In the genomic region with DNA sequence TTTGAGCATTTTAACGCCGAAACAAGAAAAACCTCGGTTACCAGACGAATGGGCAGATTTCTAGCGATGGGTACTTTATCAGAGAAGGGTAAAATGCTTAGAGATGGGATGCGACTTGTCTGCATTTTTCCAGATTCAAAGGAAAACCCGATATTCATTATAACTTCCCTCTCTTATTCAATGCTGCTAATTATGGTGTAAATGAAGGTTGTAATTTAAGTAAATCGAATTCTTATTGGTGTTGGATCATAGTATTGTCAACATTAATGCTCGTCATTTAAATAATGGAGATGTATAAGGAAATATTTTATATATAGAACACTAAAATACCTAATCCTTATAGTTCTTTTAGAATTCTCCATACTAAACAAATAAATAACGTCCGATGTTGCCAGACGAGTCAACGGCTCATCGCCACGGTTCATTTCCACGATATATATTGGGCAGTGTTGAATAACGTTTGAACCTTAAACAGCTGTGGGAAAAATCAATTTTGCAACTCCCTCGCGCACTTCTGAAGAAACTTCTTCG, we compare ENCODE assay signal across 2 fruit fly cellular contexts.
TF ChIP-seq lines count a peak whose summit lies in the region.

A gene (minus strand): TSS at position 77 of the 531 bp plus-strand sequence.
A gene (plus strand): TSS at position 440 of the 531 bp plus-strand sequence.

TF ChIP-seq in whole organism, embryonic, 481 proteins besides CTCF, POLR2A, EP300 and RAD21 (continued from another document and continues in another):
- peak; percentile 34; the same call in 1 of the 2 replicates for TF ChIP-seq dimm (GFP tag; IDR thresholded peaks at IDR 0.05; lab: Robert Waterston, UW)
- peak; percentile 73 for TF ChIP-seq CG17328 (GFP tag; IDR thresholded peaks at IDR 0.05; lab: Robert Waterston, UW)
- peak; percentile 73 for TF ChIP-seq Mad (GFP tag; optimal IDR thresholded peaks at IDR 0.05; lab: Kevin White, UChicago)
- TF ChIP-seq CG4854 (GFP tag; optimal IDR thresholded peaks at IDR 0.05; lab: Kevin White, UChicago) = peak; percentile 69
- TF ChIP-seq CG3163 (GFP tag; optimal IDR thresholded peaks at IDR 0.05; lab: Kevin White, UChicago) = peak; percentile 41
- peak; percentile 48 for TF ChIP-seq CG34376 (GFP tag; optimal IDR thresholded peaks at IDR 0.05; lab: Kevin White, UChicago)
- TF ChIP-seq ash1 (GFP tag; optimal IDR thresholded peaks at IDR 0.05; lab: Kevin White, UChicago) = no peak
- peak; percentile 75; the same call in 1 of the 3 replicates for TF ChIP-seq CG11093 (GFP tag; IDR thresholded peaks at IDR 0.05; lab: Robert Waterston, UW)
- TF ChIP-seq Med (GFP tag; lab: Kevin White, UChicago) = peak; percentile 96
- TF ChIP-seq dan (GFP tag; IDR thresholded peaks at IDR 0.05; lab: Robert Waterston, UW) = no peak
- peak; percentile 79 for TF ChIP-seq Fer2 (tag; optimal IDR thresholded peaks at IDR 0.05; lab: Kevin White, UChicago)
- peak; percentile 29 for TF ChIP-seq Hand (GFP tag; optimal IDR thresholded peaks at IDR 0.05; lab: Kevin White, UChicago)
- peak; percentile 54; the same call in 1 of the 2 replicates for TF ChIP-seq CG31224 (GFP tag; IDR thresholded peaks at IDR 0.05; lab: Robert Waterston, UW)
- no peak for TF ChIP-seq prd (optimal IDR thresholded peaks at IDR 0.05; lab: Kevin White, UChicago)
- TF ChIP-seq prd (GFP tag; IDR thresholded peaks at IDR 0.05; lab: Robert Waterston, UW) = peak; percentile 87; the same call in 2 of the 3 replicates
- 0 out of 2 replicates have a peak, but pooled peaks have one; percentile 12 for TF ChIP-seq wor (GFP tag; IDR thresholded peaks at IDR 0.05; lab: Robert Waterston, UW)
- peak; percentile 55 for TF ChIP-seq en (GFP tag; optimal IDR thresholded peaks at IDR 0.05; lab: Kevin White, UChicago)
- peak; percentile 70 for TF ChIP-seq CG17385 (GFP tag; optimal IDR thresholded peaks at IDR 0.05; lab: Kevin White, UChicago)
- TF ChIP-seq unc-4 (GFP tag; IDR thresholded peaks at IDR 0.05; lab: Robert Waterston, UW; ENCODE audit: partially characterized antibody) = peak; percentile 60; the same call in 1 of the 2 replicates
- TF ChIP-seq HmgD (GFP tag; optimal IDR thresholded peaks at IDR 0.05; lab: Kevin White, UChicago) = peak; percentile 58
- 0 out of 4 replicates have a peak, but pooled peaks have one; percentile 15 for TF ChIP-seq chinmo (GFP tag; IDR thresholded peaks at IDR 0.05; lab: Robert Waterston, UW; ENCODE audit: partially characterized antibody)
- peak; percentile 26 for TF ChIP-seq CG17568 (GFP tag; optimal IDR thresholded peaks at IDR 0.05; lab: Kevin White, UChicago)
- no peak for TF ChIP-seq br (optimal IDR thresholded peaks at IDR 0.05; lab: Kevin White, UChicago)
- TF ChIP-seq Taf1 (GFP tag; IDR thresholded peaks at IDR 0.05; lab: Robert Waterston, UW) = peak; percentile 70
- TF ChIP-seq CG13424 (tag; optimal IDR thresholded peaks at IDR 0.05; lab: Kevin White, UChicago) = peak; percentile 86
- TF ChIP-seq CG16863 (GFP tag; optimal IDR thresholded peaks at IDR 0.05; lab: Kevin White, UChicago) = peak; percentile 78
- peak; percentile 91 for TF ChIP-seq CG14710 (tag; optimal IDR thresholded peaks at IDR 0.05; lab: Kevin White, UChicago)
- TF ChIP-seq sima (GFP tag; optimal IDR thresholded peaks at IDR 0.05; lab: Kevin White, UChicago) = no peak
- peak; percentile 29 for TF ChIP-seq CG2202 (tag; optimal IDR thresholded peaks at IDR 0.05; lab: Kevin White, UChicago)
- peak; percentile 87 for TF ChIP-seq vfl (GFP tag; optimal IDR thresholded peaks at IDR 0.05; lab: Kevin White, UChicago)
- TF ChIP-seq CG4707 (GFP tag; optimal IDR thresholded peaks at IDR 0.05; lab: Kevin White, UChicago) = no peak
- no peak for TF ChIP-seq GATAe (GFP tag; conservative IDR thresholded peaks at IDR 0.05; lab: Robert Waterston, UW)
- TF ChIP-seq CG17912 (GFP tag; optimal IDR thresholded peaks at IDR 0.05; lab: Kevin White, UChicago) = peak; percentile 15
- peak; percentile 87 for TF ChIP-seq CG12155 (GFP tag; optimal IDR thresholded peaks at IDR 0.05; lab: Kevin White, UChicago)
- peak; percentile 71 for TF ChIP-seq vnd (GFP tag; IDR thresholded peaks at IDR 0.05; lab: Robert Waterston, UW; ENCODE audit: partially characterized antibody)
- TF ChIP-seq croc (GFP tag; conservative IDR thresholded peaks at IDR 0.05; lab: Robert Waterston, UW) = peak; percentile 74
- peak; percentile 68; the same call in 1 of the 2 replicates for TF ChIP-seq CG8765 (GFP tag; IDR thresholded peaks at IDR 0.05; lab: Robert Waterston, UW)
- TF ChIP-seq CG3407 (GFP tag; optimal IDR thresholded peaks at IDR 0.05; lab: Kevin White, UChicago) = peak; percentile 59
- TF ChIP-seq zen2 (GFP tag; IDR thresholded peaks at IDR 0.05; lab: Robert Waterston, UW; ENCODE audit: partially characterized antibody) = peak; percentile 61; the same call in 2 of the 3 replicates
- peak; percentile 10 for TF ChIP-seq CG6813 (GFP tag; optimal IDR thresholded peaks at IDR 0.05; lab: Kevin White, UChicago)
- TF ChIP-seq tup (GFP tag; optimal IDR thresholded peaks at IDR 0.05; lab: Kevin White, UChicago) = peak; percentile 67
- TF ChIP-seq CG12219 (GFP tag; optimal IDR thresholded peaks at IDR 0.05; lab: Kevin White, UChicago) = peak; percentile 34
- peak; percentile 92 for TF ChIP-seq bab2 (GFP tag; optimal IDR thresholded peaks at IDR 0.05; lab: Kevin White, UChicago)
- peak; percentile 58 for TF ChIP-seq NK7.1 (GFP tag; optimal IDR thresholded peaks at IDR 0.05; lab: Kevin White, UChicago)
- TF ChIP-seq corto (GFP tag; optimal IDR thresholded peaks at IDR 0.05; lab: Kevin White, UChicago) = peak; percentile 35
- peak; percentile 65 for TF ChIP-seq CG10979 (tag; optimal IDR thresholded peaks at IDR 0.05; lab: Kevin White, UChicago)
- peak; percentile 44 for TF ChIP-seq CG6683 (GFP tag; optimal IDR thresholded peaks at IDR 0.05; lab: Kevin White, UChicago)
- peak; percentile 63 for TF ChIP-seq Blimp-1 (GFP tag; optimal IDR thresholded peaks at IDR 0.05; lab: Kevin White, UChicago)
- TF ChIP-seq CG7271 (tag; optimal IDR thresholded peaks at IDR 0.05; lab: Kevin White, UChicago) = no peak
- peak; percentile 47 for TF ChIP-seq D19A (tag; optimal IDR thresholded peaks at IDR 0.05; lab: Kevin White, UChicago)
- TF ChIP-seq BtbVII (GFP tag; optimal IDR thresholded peaks at IDR 0.05; lab: Kevin White, UChicago) = no peak
- no peak for TF ChIP-seq CG11695 (GFP tag; IDR thresholded peaks at IDR 0.05; lab: Robert Waterston, UW)
- peak; percentile 85 for TF ChIP-seq Vsx1 (GFP tag; optimal IDR thresholded peaks at IDR 0.05; lab: Kevin White, UChicago)
- no peak for TF ChIP-seq sd (tag; optimal IDR thresholded peaks at IDR 0.05; lab: Kevin White, UChicago)
- TF ChIP-seq Side (GFP tag; optimal IDR thresholded peaks at IDR 0.05; lab: Kevin White, UChicago) = peak; percentile 74
- TF ChIP-seq TFAM (GFP tag; optimal IDR thresholded peaks at IDR 0.05; lab: Kevin White, UChicago) = peak; percentile 5
- peak; percentile 79 for TF ChIP-seq HHEX (GFP tag; optimal IDR thresholded peaks at IDR 0.05; lab: Kevin White, UChicago)
- peak; percentile 69 for TF ChIP-seq eyg (GFP tag; optimal IDR thresholded peaks at IDR 0.05; lab: Kevin White, UChicago)
- no peak for TF ChIP-seq CG6854 (GFP tag; optimal IDR thresholded peaks at IDR 0.05; lab: Kevin White, UChicago)
- peak; percentile 46 for TF ChIP-seq CG12236 (GFP tag; optimal IDR thresholded peaks at IDR 0.05; lab: Kevin White, UChicago)

TF ChIP-seq in whole organism, prepupa, 60 proteins besides CTCF, POLR2A, EP300 and RAD21 (continued from another document):
- TF ChIP-seq Eip75B (GFP tag; optimal IDR thresholded peaks at IDR 0.05; lab: Kevin White, UChicago) (peak; percentile 76), Hr4 (GFP tag; optimal IDR thresholded peaks at IDR 0.05; lab: Kevin White, UChicago) (peak; percentile 84), CG34406 (GFP tag; optimal IDR thresholded peaks at IDR 0.05; lab: Kevin White, UChicago) (peak; percentile 68), Eip78C (GFP tag; lab: Kevin White, UChicago) (peak; percentile 90), acj6 (GFP tag; optimal IDR thresholded peaks at IDR 0.05; lab: Kevin White, UChicago) (peak; percentile 88), CG6808 (GFP tag; optimal IDR thresholded peaks at IDR 0.05; lab: Kevin White, UChicago) (peak; percentile 37), vri (GFP tag; optimal IDR thresholded peaks at IDR 0.05; lab: Kevin White, UChicago) (peak; percentile 42), Blimp-1 (GFP tag; optimal IDR thresholded peaks at IDR 0.05; lab: Kevin White, UChicago) (peak; percentile 28), CG6276 (GFP tag; optimal IDR thresholded peaks at IDR 0.05; lab: Kevin White, UChicago) (peak; percentile 5), Gug (GFP tag; IDR thresholded peaks at IDR 0.05; lab: Robert Waterston, UW) (peak; percentile 55), CG8632 (GFP tag; optimal IDR thresholded peaks at IDR 0.05; lab: Kevin White, UChicago) (peak; percentile 73), CG3919 (GFP tag; optimal IDR thresholded peaks at IDR 0.05; lab: Kevin White, UChicago) (peak; percentile 72), CG32006 (GFP tag; optimal IDR thresholded peaks at IDR 0.05; lab: Kevin White, UChicago) (peak; percentile 77)
